Worm (Caenorhabditis elegans): ENCODE results near the gene sfxn-5.
A peak's percentile ranks its signal among the peaks of the same experiment; 100 is the strongest.

Gene sfxn-5

DNA sequence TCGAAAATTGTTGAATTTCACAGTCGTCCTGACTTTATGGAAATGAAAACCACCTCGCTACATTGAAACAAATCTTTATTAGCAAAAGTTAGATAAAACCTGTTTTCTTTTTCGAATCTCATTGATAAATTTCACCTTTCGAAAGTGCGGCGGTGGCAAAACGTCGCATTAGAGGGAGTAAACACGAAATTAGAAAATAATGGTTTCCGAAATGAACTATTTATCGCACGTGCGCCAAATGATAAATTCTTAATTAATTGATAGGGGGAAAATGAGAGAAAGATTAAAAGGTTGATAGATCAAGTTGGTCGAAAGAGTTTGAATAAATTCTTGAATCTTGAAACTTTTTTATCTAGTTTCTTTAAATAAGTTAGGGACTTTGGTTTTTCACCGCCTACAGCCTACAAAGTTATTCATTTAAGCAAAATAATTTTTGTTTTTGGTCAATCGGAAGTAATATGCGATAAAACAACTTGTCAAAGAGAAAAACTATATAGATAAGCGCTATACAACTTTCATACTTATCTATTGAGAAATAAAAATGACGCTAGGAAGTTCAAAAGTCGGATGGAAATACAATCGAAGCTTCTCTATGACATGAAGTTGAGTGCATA is 33.7 kb downstream of the sfxn-5 start:
- TF ChIP-seq blmp-1 (tag; optimal IDR thresholded peaks at IDR 0.05; ENCODE audit: insufficient read depth) (peak; percentile 52), fos-1 (tag; optimal IDR thresholded peaks at IDR 0.05) (peak; percentile 36), unc-62 (GFP tag; optimal IDR thresholded peaks at IDR 0.05) (no peak), sma-9 (GFP tag; optimal IDR thresholded peaks at IDR 0.05) (peak; percentile 53), sma-9 (tag; optimal IDR thresholded peaks at IDR 0.05) (no peak), nhr-12 (tag; optimal IDR thresholded peaks at IDR 0.05) (no peak), sma-3 (GFP tag; optimal IDR thresholded peaks at IDR 0.05) (peak; percentile 46), mbf-1 (tag; optimal IDR thresholded peaks at IDR 0.05) (no peak), ceh-82 (tag; optimal IDR thresholded peaks at IDR 0.05) (no peak), nhr-10 (tag; optimal IDR thresholded peaks at IDR 0.05) (no peak), nhr-21 (tag; optimal IDR thresholded peaks at IDR 0.05) (peak; percentile 30), nhr-11 (tag; optimal IDR thresholded peaks at IDR 0.05) (no peak), crh-2 (tag; optimal IDR thresholded peaks at IDR 0.05) (peak; percentile 33)

DNA sequence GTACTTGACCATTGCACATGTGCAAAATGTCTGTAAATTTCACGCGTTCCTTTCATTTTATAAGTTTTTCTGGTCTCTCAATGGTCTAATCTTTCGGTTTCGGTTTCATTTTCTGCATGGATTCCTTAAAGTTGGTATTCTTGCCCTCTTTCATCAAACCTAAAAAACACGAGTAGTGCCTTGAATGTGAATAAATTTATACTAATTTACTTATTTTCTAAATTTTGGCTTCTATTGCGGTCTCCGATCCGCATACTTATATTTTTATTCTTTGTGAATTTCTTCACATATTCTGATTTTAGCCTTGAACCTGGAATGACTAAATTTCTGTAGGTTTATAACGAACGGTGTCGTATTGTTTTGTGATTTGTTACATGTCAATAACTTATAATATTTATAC is 38.9 kb downstream of the sfxn-5 start, which contains the start of gene pdha-1:
pdha-1 (plus strand) TSS at position 301 of the 400 bp plus-strand sequence.
- TF ChIP-seq F13H6.1 (tag; optimal IDR thresholded peaks at IDR 0.05) (no peak), nhr-6 (tag; optimal IDR thresholded peaks at IDR 0.05) (no peak), crh-2 (tag; optimal IDR thresholded peaks at IDR 0.05) (no peak), Y55F3AM.14 (GFP tag; optimal IDR thresholded peaks at IDR 0.05) (no peak), aly-2 (tag; optimal IDR thresholded peaks at IDR 0.05) (no peak), lin-39 (tag; optimal IDR thresholded peaks at IDR 0.05) (no peak), nhr-129 (tag; optimal IDR thresholded peaks at IDR 0.05) (no peak), unc-55 (GFP tag; optimal IDR thresholded peaks at IDR 0.05) (no peak), ceh-82 (tag; optimal IDR thresholded peaks at IDR 0.05) (no peak), lin-13 (GFP tag; optimal IDR thresholded peaks at IDR 0.05) (no peak), dmd-4 (tag; optimal IDR thresholded peaks at IDR 0.05) (no peak), elt-3 (tag; optimal IDR thresholded peaks at IDR 0.05) (no peak), sem-4 (tag; optimal IDR thresholded peaks at IDR 0.05) (no peak)

DNA sequence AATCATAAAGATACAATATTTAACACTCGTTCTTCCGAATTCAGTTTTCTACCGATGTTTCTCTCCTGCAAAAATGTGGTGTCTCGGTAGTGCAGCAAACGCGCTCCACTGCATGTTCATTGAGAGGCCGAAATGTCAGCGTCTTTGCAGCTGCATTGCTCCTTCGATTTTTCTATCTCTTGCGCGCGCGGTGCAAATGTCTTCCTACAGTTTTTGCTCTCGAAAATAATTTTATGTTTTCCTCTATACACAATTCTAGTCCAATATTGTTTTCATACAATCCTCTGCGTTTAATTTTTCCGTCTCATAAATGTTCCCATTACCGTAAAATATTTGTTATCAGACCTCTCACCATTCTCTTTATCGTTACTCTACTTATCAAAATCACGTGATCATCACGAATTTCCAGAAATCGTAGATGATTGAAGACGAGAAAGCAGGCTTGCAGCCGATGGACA is 42.5 kb downstream of the sfxn-5 start, which contains the start of gene ufd-2:
ufd-2 (plus strand) TSS at position 408 of the 458 bp plus-strand sequence.
- TF ChIP-seq unc-55 (GFP tag; optimal IDR thresholded peaks at IDR 0.05) (peak; percentile 79), lsy-2 (tag; optimal IDR thresholded peaks at IDR 0.05) (peak; percentile 28 to 85), Y55F3AM.14 (GFP tag; optimal IDR thresholded peaks at IDR 0.05) (peak; percentile 21), nhr-6 (tag; optimal IDR thresholded peaks at IDR 0.05) (peak; percentile 4), nhr-129 (tag; optimal IDR thresholded peaks at IDR 0.05) (peak; percentile 87), zag-1 (tag; optimal IDR thresholded peaks at IDR 0.05) (peak; percentile 23), egl-27 (tag; optimal IDR thresholded peaks at IDR 0.05) (no peak), sma-9 (GFP tag; optimal IDR thresholded peaks at IDR 0.05) (peak; percentile 52), sma-9 (tag; optimal IDR thresholded peaks at IDR 0.05) (no peak), F13H6.1 (tag; optimal IDR thresholded peaks at IDR 0.05) (peak; percentile 72), ztf-11 (tag; optimal IDR thresholded peaks at IDR 0.05) (no peak), crh-2 (tag; optimal IDR thresholded peaks at IDR 0.05) (peak; percentile 75), sem-4 (tag; optimal IDR thresholded peaks at IDR 0.05) (no peak), unc-39 (tag; optimal IDR thresholded peaks at IDR 0.05) (no peak), nhr-21 (tag; optimal IDR thresholded peaks at IDR 0.05) (peak; percentile 25), ceh-16 (tag; optimal IDR thresholded peaks at IDR 0.05) (no peak), snpc-4 (tag; optimal IDR thresholded peaks at IDR 0.05) (peak; percentile 41), sma-3 (GFP tag; optimal IDR thresholded peaks at IDR 0.05) (peak; percentile 64), lin-11 (tag; optimal IDR thresholded peaks at IDR 0.05) (peak; percentile 53), nhr-23 (tag; optimal IDR thresholded peaks at IDR 0.05) (no peak), ztf-4 (tag; optimal IDR thresholded peaks at IDR 0.05) (no peak), lin-13 (GFP tag; optimal IDR thresholded peaks at IDR 0.05) (peak; percentile 70), fos-1 (tag; optimal IDR thresholded peaks at IDR 0.05) (peak; percentile 60), C34F6.9 (tag; optimal IDR thresholded peaks at IDR 0.05) (peak; percentile 89)

DNA sequence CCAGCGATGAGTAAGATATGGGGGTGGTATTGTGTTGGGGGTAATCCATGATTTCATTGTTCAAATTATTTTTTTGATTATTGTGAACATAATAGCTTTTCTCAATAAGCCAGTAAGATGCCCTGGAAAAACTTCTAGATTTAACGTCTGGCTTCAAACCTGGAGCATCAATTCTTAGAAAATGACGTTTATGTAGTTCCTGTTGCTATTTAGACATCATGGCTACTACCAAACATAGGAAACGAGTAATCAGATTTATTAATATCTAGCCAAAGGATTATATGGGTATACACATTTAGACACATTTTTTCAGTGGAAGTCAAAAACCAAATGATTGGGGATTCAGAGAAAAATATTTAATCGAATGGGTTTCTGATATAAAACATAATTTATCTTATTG is 45.3 kb downstream of the sfxn-5 start:
- TF ChIP-seq nhr-21 (tag; optimal IDR thresholded peaks at IDR 0.05) (peak; percentile 24), sma-9 (GFP tag; optimal IDR thresholded peaks at IDR 0.05) (peak; percentile 18), sma-9 (tag; optimal IDR thresholded peaks at IDR 0.05) (no peak), mab-5 (tag; optimal IDR thresholded peaks at IDR 0.05) (no peak)
